Fruit fly (Drosophila melanogaster) Kc167 (cell line): ENCODE measurements around the gene CG32536.

Source experiments
- Myc ChIP-seq: fragments of >200 bp; optimal IDR thresholded peaks from 2 replicates; lab custom pipeline; 2017; ENCODE audit warnings: missing external identifiers
- ttk ChIP-seq: sonication (Bioruptor generic); optimal IDR thresholded peaks from 2 replicates; lab custom pipeline; 2017; ENCODE audit warnings: missing external identifiers

DNA sequence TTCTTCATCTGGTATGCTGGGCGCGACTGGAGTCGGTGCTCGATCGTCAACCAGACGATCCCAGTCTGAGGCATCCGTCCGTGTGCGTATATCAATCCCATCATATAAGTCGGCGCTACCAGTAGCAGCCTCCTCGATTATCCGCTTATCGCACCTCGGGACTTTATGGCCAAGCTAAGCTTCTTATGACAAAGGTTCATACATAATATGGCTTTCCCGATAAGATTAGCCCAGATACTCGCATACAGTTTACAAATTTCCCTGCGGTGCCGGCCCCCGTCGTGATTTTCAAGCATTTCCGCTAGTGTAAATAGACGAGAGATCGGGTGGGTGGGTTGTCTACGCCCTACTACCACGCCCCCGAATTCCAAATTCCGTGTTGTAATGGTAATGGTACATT lies 3.6 kb upstream of the CG32536 start, which contains the start of gene CG8028:
- TF ChIP-seq ttk (lab: Kevin White, UChicago) = no peak
- no peak for TF ChIP-seq Myc (lab: Kevin White, UChicago)
